Worm (Caenorhabditis elegans) whole organism, late embryonic: Measurements from ENCODE around the gene srx-44.

ENCODE experiments used
- C08G9.2 ChIP-seq: sonication (generic microtip); optimal IDR thresholded peaks from 2 replicates; lab custom pipeline; 2016; ENCODE audit warnings: mild to moderate bottlenecking, missing genetic modification characterization, moderate library complexity, missing compliant biosample characterization
- C38D4.7 ChIP-seq: fragments of 200-800 bp; sonication (Bioruptor generic); optimal IDR thresholded peaks from 2 replicates; lab custom pipeline; 2018; ENCODE audit warnings: mild to moderate bottlenecking, missing genetic modification characterization, moderate library complexity, missing compliant biosample characterization
- ama-1 ChIP-seq: fragments of 150-350 bp; optimal IDR thresholded peaks from 2 replicates; lab custom pipeline; 2014
- ceh-14 ChIP-seq: sonication (generic microtip); optimal IDR thresholded peaks from 2 replicates; lab custom pipeline; 2016; ENCODE audit warnings: missing genotype, missing genetic modification characterization, missing compliant biosample characterization
- ceh-19 ChIP-seq: fragments of 200-800 bp; sonication (Bioruptor generic); optimal IDR thresholded peaks from 2 replicates; lab custom pipeline; 2018; ENCODE audit warnings: mild to moderate bottlenecking, missing genetic modification characterization, missing compliant biosample characterization
- ceh-2 ChIP-seq: sonication (generic microtip); optimal IDR thresholded peaks from 2 replicates; lab custom pipeline; 2016; ENCODE audit warnings: missing genotype, missing genetic modification characterization, missing compliant biosample characterization
- ceh-24 ChIP-seq: sonication (generic microtip); optimal IDR thresholded peaks from 2 replicates; lab custom pipeline; 2016; ENCODE audit warnings: mild to moderate bottlenecking, missing genetic modification characterization, missing compliant biosample characterization
- ceh-30 ChIP-seq: fragments of 150-350 bp; optimal IDR thresholded peaks from 2 replicates; lab custom pipeline; 2014; ENCODE audit warnings: missing biosample characterization, missing genetic modification characterization
- ceh-48 ChIP-seq: sonication (generic microtip); optimal IDR thresholded peaks from 2 replicates; lab custom pipeline; 2016; ENCODE audit warnings: missing genetic modification characterization, inconsistent platforms, missing compliant biosample characterization
- ceh-6 ChIP-seq: fragments of 200-800 bp; sonication (Bioruptor generic); optimal IDR thresholded peaks from 2 replicates; lab custom pipeline; 2018; ENCODE audit warnings: mild to moderate bottlenecking, missing genetic modification characterization, missing compliant biosample characterization
- che-1 ChIP-seq: sonication (generic microtip); optimal IDR thresholded peaks from 2 replicates; lab custom pipeline; 2016; ENCODE audit warnings: mild to moderate bottlenecking, missing genetic modification characterization, missing compliant biosample characterization
- dve-1 ChIP-seq: sonication (generic microtip); optimal IDR thresholded peaks from 2 replicates; lab custom pipeline; 2017; ENCODE audit warnings: antibody characterized with exemption, mild to moderate bottlenecking, missing genetic modification characterization, missing compliant biosample characterization
- elt-2 ChIP-seq: sonication (generic microtip); optimal IDR thresholded peaks from 2 replicates; lab custom pipeline; 2016; ENCODE audit warnings: missing genetic modification reagents, missing genetic modification characterization, missing compliant biosample characterization
- elt-4 ChIP-seq: sonication (generic microtip); optimal IDR thresholded peaks from 2 replicates; lab custom pipeline; 2016; ENCODE audit warnings: missing genetic modification characterization, missing compliant biosample characterization
- ets-4 ChIP-seq: sonication (generic microtip); optimal IDR thresholded peaks from 2 replicates; lab custom pipeline; 2016; ENCODE audit warnings: missing genetic modification characterization, missing compliant biosample characterization
- fax-1 ChIP-seq: sonication (generic microtip); optimal IDR thresholded peaks from 2 replicates; lab custom pipeline; 2016; ENCODE audit warnings: missing genotype, missing genetic modification characterization, missing compliant biosample characterization
- fkh-10 ChIP-seq: fragments of 150-350 bp; optimal IDR thresholded peaks from 2 replicates; lab custom pipeline; 2014; ENCODE audit warnings: missing biosample characterization, missing genetic modification reagents, missing genetic modification characterization
- hlh-13 ChIP-seq: fragments of 200-800 bp; sonication (Bioruptor generic); optimal IDR thresholded peaks from 2 replicates; lab custom pipeline; 2018; ENCODE audit warnings: mild to moderate bottlenecking, missing genetic modification characterization, missing compliant biosample characterization
- hlh-15 ChIP-seq: sonication (generic microtip); optimal IDR thresholded peaks from 2 replicates; lab custom pipeline; 2016; ENCODE audit warnings: missing genetic modification characterization, missing compliant biosample characterization
- hlh-8 ChIP-seq: sonication (generic microtip); optimal IDR thresholded peaks from 2 replicates; lab custom pipeline; 2016; ENCODE audit warnings: missing genotype, missing genetic modification characterization, missing compliant biosample characterization
- lin-11 ChIP-seq: fragments of 200-800 bp; sonication (Bioruptor generic); optimal IDR thresholded peaks from 2 replicates; lab custom pipeline; 2018; ENCODE audit warnings: mild to moderate bottlenecking, missing genetic modification characterization, missing compliant biosample characterization
- madf-2 ChIP-seq: sonication (generic microtip); optimal IDR thresholded peaks from 2 replicates; lab custom pipeline; 2017; ENCODE audit warnings: missing genetic modification characterization, missing compliant biosample characterization
- npax-4 ChIP-seq: sonication (generic microtip); optimal IDR thresholded peaks from 2 replicates; lab custom pipeline; 2016; ENCODE audit warnings: missing genetic modification characterization, missing compliant biosample characterization
- pat-9 ChIP-seq: fragments of 200-800 bp; sonication (Bioruptor generic); optimal IDR thresholded peaks from 2 replicates; lab custom pipeline; 2018; ENCODE audit warnings: mild to moderate bottlenecking, missing genetic modification characterization, moderate library complexity, missing compliant biosample characterization
- pax-1 ChIP-seq: fragments of 150-350 bp; optimal IDR thresholded peaks from 2 replicates; lab custom pipeline; 2014; ENCODE audit warnings: missing biosample characterization, missing genetic modification characterization
- pqm-1 ChIP-seq: sonication (generic microtip); optimal IDR thresholded peaks from 2 replicates; lab custom pipeline; 2016; ENCODE audit warnings: missing genetic modification characterization, missing compliant biosample characterization
- ref-2 ChIP-seq: sonication (generic microtip); optimal IDR thresholded peaks from 2 replicates; lab custom pipeline; 2016; ENCODE audit warnings: missing genetic modification characterization, missing compliant biosample characterization
- rnt-1 ChIP-seq: sonication (generic microtip); optimal IDR thresholded peaks from 2 replicates; lab custom pipeline; 2016; ENCODE audit warnings: missing genetic modification characterization, missing compliant biosample characterization
- sox-4 ChIP-seq: sonication (generic microtip); optimal IDR thresholded peaks from 2 replicates; lab custom pipeline; 2017; ENCODE audit warnings: mild to moderate bottlenecking, missing genetic modification characterization, inconsistent platforms, missing compliant biosample characterization
- syd-9 ChIP-seq: sonication (generic microtip); optimal IDR thresholded peaks from 2 replicates; lab custom pipeline; 2016; ENCODE audit warnings: mild to moderate bottlenecking, missing genetic modification characterization, moderate library complexity, missing compliant biosample characterization
- unc-42 ChIP-seq: sonication (generic microtip); optimal IDR thresholded peaks from 2 replicates; lab custom pipeline; 2016; ENCODE audit warnings: missing genotype, missing genetic modification characterization, missing compliant biosample characterization
- unc-86 ChIP-seq: sonication (generic microtip); optimal IDR thresholded peaks from 2 replicates; lab custom pipeline; 2016; ENCODE audit warnings: missing genetic modification characterization, missing compliant biosample characterization
- zip-5 ChIP-seq: sonication (generic microtip); optimal IDR thresholded peaks from 2 replicates; lab custom pipeline; 2016; ENCODE audit warnings: missing genetic modification characterization, missing compliant biosample characterization

srx-44 gene

ce11 chrV:16041412-16041811, 21.3 kb downstream of the srx-44 start:
- TF ChIP-seq ceh-30 (tag; lab: Kevin White, UChicago) (no peak), elt-4 (tag; lab: Kevin White, UChicago) (no peak), ceh-48 (no peak), C38D4.7 (no peak), hlh-8 (tag; lab: Kevin White, UChicago) (no peak)

ce11 chrV:16041925-16042742, 22.0 kb downstream of the srx-44 start, which contains the start of the genes his-2 and his-1:
TSS of gene his-2 (minus strand) at chrV:16042283.
TSS of gene his-1 (plus strand) at chrV:16042520.
- TF ChIP-seq ref-2 (tag; lab: Kevin White, UChicago), result peak; percentile 22
- TF ChIP-seq ama-1, result peak; percentile 73

- TF ChIP-seq npax-4 (no peak), rnt-1 (tag; lab: Kevin White, UChicago) (no peak), ceh-30 (tag; lab: Kevin White, UChicago) (no peak), pqm-1 (no peak), dve-1 (no peak), elt-2 (no peak), ceh-2 (tag; lab: Kevin White, UChicago) (no peak), ref-2 (tag; lab: Kevin White, UChicago) (no peak), hlh-8 (tag; lab: Kevin White, UChicago) (no peak), pat-9 (tag; lab: Kevin White, UChicago) (no peak), madf-2 (tag; lab: Kevin White, UChicago) (no peak), hlh-15 (tag; lab: Kevin White, UChicago) (no peak), sox-4 (tag; lab: Kevin White, UChicago) (no peak), ceh-19 (no peak), ceh-14 (tag; lab: Kevin White, UChicago) (no peak)
Observed at ce11 chrV:16042743-16043014, 22.5 kb downstream of the srx-44 start.

- TF ChIP-seq unc-86 (tag; lab: Kevin White, UChicago) (no peak), hlh-13 (GFP tag; lab: Kevin White, UChicago) (no peak), unc-42 (tag; lab: Kevin White, UChicago) (no peak), C08G9.2 (no peak), che-1 (tag; lab: Kevin White, UChicago) (no peak), elt-4 (tag; lab: Kevin White, UChicago) (no peak), lin-11 (no peak)
Observed at ce11 chrV:16043686-16044085, 23.5 kb downstream of the srx-44 start.

- peak; percentile 0 for TF ChIP-seq pqm-1
- no peak for TF ChIP-seq ceh-6 (GFP tag; lab: Kevin White, UChicago)
- peak; percentile 75 for TF ChIP-seq elt-2
- no peak for TF ChIP-seq ceh-30 (tag; lab: Kevin White, UChicago)
Observed at ce11 chrV:16045837-16046236, 25.7 kb downstream of the srx-44 start, which contains the start of gene T10C6.15. TSS of gene T10C6.15 (minus strand) at chrV:16045940.

- TF ChIP-seq fax-1 (tag; lab: Kevin White, UChicago) (no peak), che-1 (tag; lab: Kevin White, UChicago) (no peak), ceh-2 (tag; lab: Kevin White, UChicago) (no peak), C08G9.2 (no peak), syd-9 (no peak), elt-2 (no peak), ets-4 (tag; lab: Kevin White, UChicago) (no peak), fkh-10 (GFP tag; lab: Kevin White, UChicago) (no peak), ceh-24 (tag; lab: Kevin White, UChicago) (no peak), pqm-1 (no peak), ceh-30 (tag; lab: Kevin White, UChicago) (no peak), zip-5 (tag; lab: Kevin White, UChicago) (no peak), ceh-48 (no peak), pax-1 (no peak), ref-2 (tag; lab: Kevin White, UChicago) (no peak), hlh-15 (tag; lab: Kevin White, UChicago) (no peak)
Observed at ce11 chrV:16046573-16046972, 26.4 kb downstream of the srx-44 start, which contains the start of gene ZK285.2. TSS of gene ZK285.2 (plus strand) at chrV:16046873.
